Worm (Caenorhabditis elegans) whole organism, late embryonic: ENCODE data around the gene ZK632.4.

Experiments
- T23F11.4 ChIP-seq: fragments of 200-800 bp; sonication (Bioruptor generic); optimal IDR thresholded peaks from 2 replicates; lab custom pipeline; 2018; ENCODE audit warnings: mild to moderate bottlenecking, missing genetic modification characterization, missing compliant biosample characterization
- ama-1 ChIP-seq: fragments of 150-350 bp; optimal IDR thresholded peaks from 2 replicates; lab custom pipeline; 2014
- ceh-14 ChIP-seq: sonication (generic microtip); optimal IDR thresholded peaks from 2 replicates; lab custom pipeline; 2016; ENCODE audit warnings: missing genotype, missing genetic modification characterization, missing compliant biosample characterization
- ceh-45 ChIP-seq: fragments of 200-800 bp; sonication (Bioruptor generic); IDR thresholded peaks from 2 replicates; pipeline ENCODE4 v1.3.6; 2022; ENCODE audit warnings: missing genetic modification reagents, missing genetic modification characterization, missing compliant biosample characterization
- elt-2 ChIP-seq: sonication (generic microtip); optimal IDR thresholded peaks from 2 replicates; lab custom pipeline; 2016; ENCODE audit warnings: missing genetic modification reagents, missing genetic modification characterization, missing compliant biosample characterization
- ets-4 ChIP-seq: sonication (generic microtip); optimal IDR thresholded peaks from 2 replicates; lab custom pipeline; 2016; ENCODE audit warnings: missing genetic modification characterization, missing compliant biosample characterization
- fkh-10 ChIP-seq: fragments of 150-350 bp; optimal IDR thresholded peaks from 2 replicates; lab custom pipeline; 2014; ENCODE audit warnings: missing biosample characterization, missing genetic modification reagents, missing genetic modification characterization
- lim-6 ChIP-seq: sonication (generic microtip); optimal IDR thresholded peaks from 2 replicates; lab custom pipeline; 2016; ENCODE audit warnings: missing genetic modification characterization, missing compliant biosample characterization
- lin-11 ChIP-seq: fragments of 200-800 bp; sonication (Bioruptor generic); optimal IDR thresholded peaks from 2 replicates; lab custom pipeline; 2018; ENCODE audit warnings: mild to moderate bottlenecking, missing genetic modification characterization, missing compliant biosample characterization
- pax-1 ChIP-seq: fragments of 150-350 bp; optimal IDR thresholded peaks from 2 replicates; lab custom pipeline; 2014; ENCODE audit warnings: missing biosample characterization, missing genetic modification characterization
- pqm-1 ChIP-seq: sonication (generic microtip); optimal IDR thresholded peaks from 2 replicates; lab custom pipeline; 2016; ENCODE audit warnings: missing genetic modification characterization, missing compliant biosample characterization
- tbx-2 ChIP-seq: sonication (generic microtip); optimal IDR thresholded peaks from 2 replicates; lab custom pipeline; 2016; ENCODE audit warnings: missing genetic modification characterization, missing compliant biosample characterization
- unc-3 ChIP-seq, 2 experiments: fragments of 200-800 bp in 1 of 2; sonication (Bioruptor generic) in 1 of 2; sonication (generic microtip) in 1 of 2; conservative IDR thresholded peaks in 1 of 2; optimal IDR thresholded peaks in 1 of 2; 2 replicates each; pipeline versions ENCODE4 v1.3.6 to Lab custom; 2016 to 2022; ENCODE audit warnings: missing compliant biosample characterization in 2 of 2, missing genetic modification characterization in 2 of 2, missing genetic modification reagents in 1 of 2

DNA sequence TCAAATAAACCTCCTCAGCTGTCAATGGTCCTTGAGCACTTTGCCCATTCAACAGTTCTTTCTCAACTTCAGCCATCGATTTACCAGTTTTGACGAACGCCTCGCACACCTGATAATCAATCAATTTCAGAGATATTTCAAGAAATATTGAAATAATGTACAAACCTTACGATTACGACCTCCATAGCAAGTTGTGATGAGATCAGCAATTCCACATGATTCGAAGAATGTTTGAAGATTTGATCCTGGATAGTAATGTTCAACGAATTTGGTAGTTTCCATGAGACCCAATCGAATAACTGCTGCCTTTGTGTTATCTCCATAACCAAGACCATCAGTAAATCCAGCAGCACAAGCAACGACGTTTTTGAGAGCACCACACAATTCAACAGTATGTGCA is 47.7 kb upstream of the ZK632.4 start:
- no peak for TF ChIP-seq ceh-45
- no peak for TF ChIP-seq ets-4 (tag; lab: Kevin White, UChicago)
- TF ChIP-seq ama-1 (lab: Kevin White, UChicago), result no peak
- no peak for TF ChIP-seq elt-2
- no peak for TF ChIP-seq T23F11.4 (GFP tag; lab: Kevin White, UChicago)
- TF ChIP-seq lim-6 (tag; lab: Kevin White, UChicago), result no peak
- TF ChIP-seq pax-1 (tag; lab: Kevin White, UChicago), result no peak
- TF ChIP-seq unc-3 (GFP tag; conservative IDR thresholded peaks at IDR 0.05; lab: Robert Waterston, UW), result no peak
- no peak for TF ChIP-seq unc-3 (tag; optimal IDR thresholded peaks at IDR 0.05; lab: Kevin White, UChicago)
- TF ChIP-seq ceh-14 (tag; lab: Kevin White, UChicago), result no peak
- no peak for TF ChIP-seq pqm-1
- TF ChIP-seq lin-11 (tag; lab: Kevin White, UChicago), result no peak
- no peak for TF ChIP-seq tbx-2
- TF ChIP-seq fkh-10 (GFP tag; lab: Kevin White, UChicago), result no peak
